Worm (Caenorhabditis elegans) whole organism, mixed stage, embryonic: Measurements from ENCODE around the gene Y94H6A.7.

Experiments used
- elt-3 ChIP-seq: fragments of 150-350 bp; optimal IDR thresholded peaks from 2 replicates; lab custom pipeline; 2014; ENCODE audit warnings: missing biosample characterization, missing genetic modification characterization
- mab-5 ChIP-seq: fragments of 150-350 bp; optimal IDR thresholded peaks from 2 replicates; lab custom pipeline; 2014; ENCODE audit warnings: missing biosample characterization, missing genetic modification characterization
- mep-1 ChIP-seq: fragments of 150-350 bp; optimal IDR thresholded peaks from 2 replicates; lab custom pipeline; 2017; ENCODE audit warnings: missing biosample characterization, missing genetic modification reagents, missing genetic modification characterization, inconsistent platforms
- nhr-237 ChIP-seq: fragments of 150-350 bp; optimal IDR thresholded peaks from 2 replicates; lab custom pipeline; 2014; ENCODE audit warnings: missing biosample characterization, missing genetic modification characterization
- nhr-28 ChIP-seq: fragments of 150-350 bp; optimal IDR thresholded peaks from 2 replicates; lab custom pipeline; 2014; ENCODE audit warnings: missing biosample characterization, missing genetic modification characterization
- pha-4 ChIP-seq: fragments of 150-350 bp; optimal IDR thresholded peaks from 2 replicates; lab custom pipeline; 2018; ENCODE audit warnings: missing biosample characterization, missing genetic modification reagents, missing genetic modification characterization
- snpc-4 ChIP-seq: fragments of 150-350 bp; optimal IDR thresholded peaks from 2 replicates; lab custom pipeline; 2014; ENCODE audit warnings: missing biosample characterization, missing genetic modification characterization
- sptf-1 ChIP-seq: sonication (generic microtip); optimal IDR thresholded peaks from 2 replicates; lab custom pipeline; 2017; ENCODE audit warnings: mild to moderate bottlenecking, missing genetic modification characterization, moderate library complexity, missing compliant biosample characterization
- unc-39 ChIP-seq: fragments of 150-350 bp; optimal IDR thresholded peaks from 2 replicates; lab custom pipeline; 2014; ENCODE audit warnings: missing biosample characterization, missing genetic modification characterization
- unc-62 ChIP-seq: fragments of 150-350 bp; optimal IDR thresholded peaks from 2 replicates; lab custom pipeline; 2014; ENCODE audit warnings: missing biosample characterization, missing genetic modification reagents, missing genetic modification characterization
- ztf-11 ChIP-seq: fragments of 150-350 bp; optimal IDR thresholded peaks from 2 replicates; lab custom pipeline; 2014; ENCODE audit warnings: missing biosample characterization, missing genetic modification characterization

- no peak for TF ChIP-seq snpc-4 (tag; lab: Kevin White, UChicago)
- TF ChIP-seq mep-1 (tag; lab: Kevin White, UChicago) = no peak
- TF ChIP-seq unc-62 (GFP tag; lab: Kevin White, UChicago) = no peak
- TF ChIP-seq nhr-28 (tag; lab: Kevin White, UChicago) = no peak
- no peak for TF ChIP-seq pha-4 (tag; lab: Kevin White, UChicago)
- TF ChIP-seq sptf-1 (tag; lab: Kevin White, UChicago) = no peak
- TF ChIP-seq nhr-237 (tag; lab: Kevin White, UChicago) = no peak
- no peak for TF ChIP-seq elt-3 (tag; lab: Kevin White, UChicago)
- TF ChIP-seq mab-5 (tag; lab: Kevin White, UChicago) = no peak
- TF ChIP-seq unc-39 = no peak
- no peak for TF ChIP-seq ztf-11 (tag; lab: Kevin White, UChicago)
Measured at ce11 chrIV:2738466-2738865, 22.1 kb upstream of the Y94H6A.7 start.
